Fruit fly (Drosophila melanogaster): ENCODE measurements around the gene hid.
A peak's percentile ranks its signal among the peaks of the same experiment; 100 is the strongest.

hid gene

DNA sequence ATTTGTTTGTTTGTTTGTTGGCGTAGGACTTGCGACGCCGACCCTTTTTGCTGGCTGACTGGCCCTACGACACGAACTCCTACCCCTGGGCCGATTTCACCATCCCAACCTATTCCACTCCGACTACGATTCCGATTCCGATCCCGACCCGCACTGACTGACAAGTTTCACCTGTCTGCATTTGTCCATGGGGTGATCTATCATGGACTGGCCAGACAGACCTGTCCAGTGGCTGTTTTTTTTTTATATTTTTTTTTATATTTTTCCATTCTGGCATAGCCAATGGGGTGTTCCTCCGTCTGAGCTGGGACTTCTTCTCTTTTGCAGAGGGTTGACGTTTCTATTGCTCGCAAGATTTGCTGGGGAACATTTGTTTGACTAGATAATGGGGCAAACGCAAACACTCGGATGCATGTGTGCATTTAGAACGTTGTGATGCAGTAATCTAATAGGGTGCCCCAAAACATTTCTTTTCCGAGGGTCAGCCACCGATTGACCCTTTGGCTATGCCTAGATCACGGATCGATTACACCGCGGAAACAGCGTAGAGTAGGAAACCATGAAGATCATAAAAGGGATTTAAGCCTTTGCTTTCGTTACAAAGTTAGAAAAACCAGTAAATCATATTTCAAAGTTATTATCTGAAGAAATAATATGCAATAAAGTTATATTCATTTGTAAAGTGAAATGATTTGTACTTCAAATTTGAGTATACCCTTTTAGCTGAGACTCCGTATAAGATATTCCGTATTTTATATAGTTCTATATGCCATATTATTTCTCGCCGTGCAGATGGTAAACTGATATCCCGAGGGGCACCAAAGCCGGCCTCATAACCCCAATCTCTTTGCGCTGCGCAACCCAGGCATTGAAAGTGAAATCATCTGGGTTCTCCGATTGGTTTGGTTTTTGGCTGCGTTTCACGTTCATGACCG lies 40.3 kb upstream of the hid start (continued):
- TF ChIP-seq pros (GFP tag; optimal IDR thresholded peaks at IDR 0.05) (no peak), CG6254 (GFP tag; optimal IDR thresholded peaks at IDR 0.05) (peak; percentile 96), CG1647 (GFP tag; optimal IDR thresholded peaks at IDR 0.05) (no peak), row (GFP tag; IDR thresholded peaks at IDR 0.05) (peak; percentile 39; the same call in 2 of the 3 replicates), Scr (GFP tag; IDR thresholded peaks at IDR 0.05; ENCODE audit: partially characterized antibody) (no peak), CG4328 (GFP tag; optimal IDR thresholded peaks at IDR 0.05) (no peak), Atf3 (GFP tag; optimal IDR thresholded peaks at IDR 0.05) (no peak), Hr39 (optimal IDR thresholded peaks at IDR 0.05) (no peak), Oli (tag; optimal IDR thresholded peaks at IDR 0.05) (peak; percentile 69), bcd (GFP tag; optimal IDR thresholded peaks at IDR 0.05) (peak; percentile 23), trh (GFP tag; optimal IDR thresholded peaks at IDR 0.05) (no peak), CG12391 (tag; optimal IDR thresholded peaks at IDR 0.05) (peak; percentile 76), CG6791 (GFP tag; IDR thresholded peaks at IDR 0.05; ENCODE audit: partially characterized antibody) (no peak), CoRest (tag; optimal IDR thresholded peaks at IDR 0.05) (peak; percentile 69), CG5245 (GFP tag; optimal IDR thresholded peaks at IDR 0.05) (peak; percentile 29), dpn (GFP tag; optimal IDR thresholded peaks at IDR 0.05) (peak; percentile 27 to 42), ranshi (GFP tag; IDR thresholded peaks at IDR 0.05) (no peak), CG5180 (GFP tag; optimal IDR thresholded peaks at IDR 0.05) (no peak), HLH54F (GFP tag; optimal IDR thresholded peaks at IDR 0.05) (no peak), CG3065 (GFP tag; optimal IDR thresholded peaks at IDR 0.05) (no peak), CG17568 (GFP tag; optimal IDR thresholded peaks at IDR 0.05) (no peak), CG7372 (GFP tag; IDR thresholded peaks at IDR 0.05) (no peak), Ptx1 (GFP tag; IDR thresholded peaks at IDR 0.05) (peak; percentile 14; the same call in 1 of the 2 replicates), Oaz (GFP tag; IDR thresholded peaks at IDR 0.05) (no peak), Dref (GFP tag; IDR thresholded peaks at IDR 0.05) (no peak), CG14050 (GFP tag; IDR thresholded peaks at IDR 0.05) (no peak), CG32767 (GFP tag; IDR thresholded peaks at IDR 0.05) (no peak), Myb (GFP tag; optimal IDR thresholded peaks at IDR 0.05) (no peak), CG9215 (GFP tag; IDR thresholded peaks at IDR 0.05) (no peak), odd (GFP tag; optimal IDR thresholded peaks at IDR 0.05) (peak; percentile 7), Drgx (GFP tag; IDR thresholded peaks at IDR 0.05) (no peak), CG34224 (GFP tag; IDR thresholded peaks at IDR 0.05; ENCODE audit: partially characterized antibody) (no peak), vvl (GFP tag; IDR thresholded peaks at IDR 0.05) (peak; percentile 75), TFAM (GFP tag; optimal IDR thresholded peaks at IDR 0.05) (no peak), Doc3 (GFP tag; IDR thresholded peaks at IDR 0.05; ENCODE audit: partially characterized antibody) (no peak), CG15073 (GFP tag; optimal IDR thresholded peaks at IDR 0.05) (no peak), Lim3 (GFP tag; IDR thresholded peaks at IDR 0.05) (no peak), gsb-n (tag; optimal IDR thresholded peaks at IDR 0.05) (peak; percentile 77), Mad (GFP tag; optimal IDR thresholded peaks at IDR 0.05) (no peak), Hand (GFP tag; optimal IDR thresholded peaks at IDR 0.05) (no peak), NC2α (GFP tag; optimal IDR thresholded peaks at IDR 0.05) (no peak), wdn (GFP tag; IDR thresholded peaks at IDR 0.05) (no peak), klu (GFP tag; IDR thresholded peaks at IDR 0.05) (no peak), Deaf1 (tag; optimal IDR thresholded peaks at IDR 0.05) (no peak), BEAF-32 (GFP tag; optimal IDR thresholded peaks at IDR 0.05) (no peak), wor (GFP tag; IDR thresholded peaks at IDR 0.05) (no peak), lab (GFP tag; optimal IDR thresholded peaks at IDR 0.05) (no peak), CTCF (GFP tag; optimal IDR thresholded peaks at IDR 0.05) (no peak), CG15269 (tag; optimal IDR thresholded peaks at IDR 0.05) (no peak), trem (tag; optimal IDR thresholded peaks at IDR 0.05) (peak; percentile 71)

All from whole organism, embryonic.